Fruit fly (Drosophila melanogaster) whole organism, embryonic: ENCODE measurements around the gene alpha-Est3.
A peak's percentile ranks its signal among the peaks of the same experiment; 100 is the strongest.

Experiments
- Aef1 ChIP-seq: fragments of 200-800 bp; sonication (Bioruptor generic); IDR thresholded peaks from 3 replicates; pipeline ENCODE4 v1.3.6; 2022; ENCODE audit warnings: missing biosample characterization, missing genetic modification characterization
- Blimp-1 ChIP-seq: fragments of 200-800 bp; sonication (Bioruptor generic); optimal IDR thresholded peaks from 3 replicates; lab custom pipeline; 2018; ENCODE audit warnings: missing biosample characterization, missing genetic modification characterization, mild to moderate bottlenecking, moderate library complexity, missing genetic modification reagents
- CG12071 ChIP-seq: fragments of 200-800 bp; sonication (Bioruptor generic); optimal IDR thresholded peaks from 3 replicates; lab custom pipeline; 2018; ENCODE audit warnings: missing biosample characterization, mild to moderate bottlenecking, missing genetic modification characterization
- CG12769 ChIP-seq: fragments of 200-800 bp; sonication (Bioruptor generic); optimal IDR thresholded peaks from 2 replicates; lab custom pipeline; 2019; ENCODE audit warnings: missing biosample characterization, mild to moderate bottlenecking, missing genetic modification characterization, moderate library complexity
- CG15514 ChIP-seq: fragments of 200-800 bp; sonication (Bioruptor generic); optimal IDR thresholded peaks from 3 replicates; lab custom pipeline; 2017; ENCODE audit warnings: missing biosample characterization, missing genetic modification characterization, mild to moderate bottlenecking, moderate library complexity, missing genetic modification reagents
- CG17328 ChIP-seq: fragments of 200-800 bp; sonication (Bioruptor generic); IDR thresholded peaks from 2 replicates; pipeline ENCODE4 v1.3.6; 2022; ENCODE audit warnings: missing biosample characterization, missing genetic modification characterization
- CG42726 ChIP-seq: fragments of 200-800 bp; sonication (Bioruptor generic); IDR thresholded peaks from 2 replicates; pipeline ENCODE4 v1.3.6; 2022; ENCODE audit warnings: missing biosample characterization, missing genetic modification characterization; ENCODE audit not compliant: partially characterized antibody
- CG6689 ChIP-seq: fragments of 200-800 bp; sonication (Bioruptor generic); IDR thresholded peaks from 2 replicates; pipeline ENCODE4 v1.3.6; 2022; ENCODE audit warnings: missing biosample characterization, missing genetic modification characterization
- CG7987 ChIP-seq: fragments of 200-800 bp; sonication (Bioruptor generic); optimal IDR thresholded peaks from 2 replicates; lab custom pipeline; 2018; ENCODE audit warnings: missing biosample characterization, mild to moderate bottlenecking, missing genetic modification characterization, moderate library complexity
- CG8944 ChIP-seq: fragments of 200-800 bp; sonication (Bioruptor generic); optimal IDR thresholded peaks from 3 replicates; lab custom pipeline; 2016; ENCODE audit warnings: missing biosample characterization, missing genetic modification characterization
- CG9609 ChIP-seq: fragments of 200-800 bp; sonication (Bioruptor generic); optimal IDR thresholded peaks from 3 replicates; lab custom pipeline; 2016; ENCODE audit warnings: missing biosample characterization, missing genetic modification characterization
- Camta ChIP-seq: fragments of 200-800 bp; sonication (Bioruptor generic); optimal IDR thresholded peaks from 2 replicates; lab custom pipeline; 2016; ENCODE audit warnings: missing biosample characterization, missing genetic modification characterization
- D19A ChIP-seq: fragments of 200-800 bp; optimal IDR thresholded peaks from 3 replicates; lab custom pipeline; 2019; ENCODE audit warnings: missing biosample characterization, mild to moderate bottlenecking, missing genetic modification characterization, moderate library complexity
- D19B ChIP-seq: fragments of 200-800 bp; sonication (Bioruptor generic); optimal IDR thresholded peaks from 2 replicates; lab custom pipeline; 2017; ENCODE audit warnings: missing biosample characterization, mild to moderate bottlenecking, missing genetic modification characterization
- Dip2 ChIP-seq: fragments of 200-800 bp; sonication (Bioruptor generic); IDR thresholded peaks from 2 replicates; pipeline ENCODE4 v1.3.6; 2022; ENCODE audit warnings: missing biosample characterization, missing genetic modification characterization
- HLH3B ChIP-seq: fragments of 200-800 bp; sonication (Bioruptor generic); IDR thresholded peaks from 2 replicates; pipeline ENCODE4 v1.3.6; 2022; ENCODE audit warnings: missing biosample characterization, missing genetic modification characterization
- Hand ChIP-seq: fragments of 200-800 bp; sonication (Bioruptor generic); optimal IDR thresholded peaks from 2 replicates; lab custom pipeline; 2017; ENCODE audit warnings: mild to moderate bottlenecking, missing biosample characterization, missing genetic modification reagents, missing genetic modification characterization
- Lpt ChIP-seq: fragments of >200 bp; optimal IDR thresholded peaks from 2 replicates; lab custom pipeline; 2018; ENCODE audit warnings: missing biosample characterization, missing genetic modification characterization
- Max ChIP-seq: fragments of 200-800 bp; sonication (Bioruptor generic); optimal IDR thresholded peaks from 2 replicates; lab custom pipeline; 2016; ENCODE audit warnings: missing biosample characterization, mild to moderate bottlenecking, missing genetic modification characterization
- Med ChIP-seq: fragments of 200-800 bp; sonication (Bioruptor generic); peaks from one replicate; lab custom pipeline; 2016; ENCODE audit warnings: missing biosample characterization, missing genetic modification characterization, mild to moderate bottlenecking, inconsistent platforms, moderate library complexity
- Mrtf ChIP-seq: fragments of 200-800 bp; sonication (Bioruptor generic); IDR thresholded peaks from 3 replicates; pipeline ENCODE4 v1.3.6; 2022; ENCODE audit warnings: missing biosample characterization, missing genetic modification characterization
- Nf-YC ChIP-seq: fragments of 200-800 bp; optimal IDR thresholded peaks from 3 replicates; lab custom pipeline; 2019; ENCODE audit warnings: missing biosample characterization, mild to moderate bottlenecking, missing genetic modification characterization, moderate library complexity
- Optix ChIP-seq: fragments of 200-800 bp; sonication (Bioruptor generic); IDR thresholded peaks from 3 replicates; pipeline ENCODE4 v1.3.6; 2022; ENCODE audit warnings: missing biosample characterization, missing genetic modification characterization
- PHDP ChIP-seq: fragments of 200-800 bp; sonication (Bioruptor generic); optimal IDR thresholded peaks from 3 replicates; lab custom pipeline; 2018; ENCODE audit warnings: missing biosample characterization, mild to moderate bottlenecking, missing genetic modification characterization, moderate library complexity
- Sry-δ ChIP-seq: fragments of 200-800 bp; sonication (Bioruptor generic); optimal IDR thresholded peaks from 2 replicates; lab custom pipeline; 2016; ENCODE audit warnings: missing biosample characterization, missing genetic modification characterization
- Tbp ChIP-seq: fragments of >200 bp; optimal IDR thresholded peaks from 2 replicates; lab custom pipeline; 2018; ENCODE audit warnings: missing biosample characterization, missing genetic modification characterization
- ab ChIP-seq: fragments of 200-800 bp; sonication (Bioruptor generic); optimal IDR thresholded peaks from 2 replicates; lab custom pipeline; 2016; ENCODE audit warnings: missing biosample characterization, missing genetic modification characterization
- ac ChIP-seq: fragments of 200-800 bp; sonication (Bioruptor generic); optimal IDR thresholded peaks from 3 replicates; lab custom pipeline; 2017; ENCODE audit warnings: missing biosample characterization, mild to moderate bottlenecking, missing genetic modification characterization
- ap ChIP-seq: fragments of 200-800 bp; sonication (Bioruptor generic); IDR thresholded peaks from 2 replicates; pipeline ENCODE4 v1.3.6; 2022; ENCODE audit warnings: missing biosample characterization, missing genetic modification characterization
- ash1 ChIP-seq: fragments of 200-800 bp; sonication (Bioruptor generic); optimal IDR thresholded peaks from 2 replicates; lab custom pipeline; 2018; ENCODE audit warnings: missing biosample characterization, mild to moderate bottlenecking, missing genetic modification characterization
- btn ChIP-seq: fragments of 200-800 bp; sonication (Bioruptor generic); optimal IDR thresholded peaks from 2 replicates; lab custom pipeline; 2016; ENCODE audit warnings: missing biosample characterization, missing genetic modification characterization
- caup ChIP-seq: fragments of 200-800 bp; sonication (Bioruptor generic); optimal IDR thresholded peaks from 3 replicates; lab custom pipeline; 2017; ENCODE audit warnings: missing biosample characterization, mild to moderate bottlenecking, missing genetic modification characterization, moderate library complexity; ENCODE audit not compliant: severe bottlenecking
- chinmo ChIP-seq: fragments of 200-800 bp; sonication (Bioruptor generic); IDR thresholded peaks from 4 replicates; pipeline ENCODE4 v1.3.6; 2022; ENCODE audit warnings: missing biosample characterization, missing genetic modification characterization; ENCODE audit not compliant: partially characterized antibody
- croc ChIP-seq: fragments of 200-800 bp; sonication (Bioruptor generic); conservative IDR thresholded peaks from 3 replicates; pipeline ENCODE4 v1.3.6; 2022; ENCODE audit warnings: missing biosample characterization, missing genetic modification characterization
- disco-r ChIP-seq: fragments of 200-800 bp; sonication (Bioruptor generic); optimal IDR thresholded peaks from 2 replicates; lab custom pipeline; 2016; ENCODE audit warnings: missing biosample characterization, missing genetic modification characterization
- dm ChIP-seq: fragments of 200-800 bp; sonication (Bioruptor generic); optimal IDR thresholded peaks from 3 replicates; lab custom pipeline; 2016; ENCODE audit warnings: missing biosample characterization, missing genetic modification characterization
- dmrt11E ChIP-seq: fragments of 200-800 bp; sonication (Bioruptor generic); optimal IDR thresholded peaks from 3 replicates; lab custom pipeline; 2018; ENCODE audit warnings: missing biosample characterization, mild to moderate bottlenecking, missing genetic modification characterization, moderate library complexity
- eve ChIP-seq, 2 experiments: fragments of >200 bp; optimal IDR thresholded peaks; 2 replicates each; lab custom pipeline; 2017; ENCODE audit warnings: missing biosample characterization in 2 of 2, missing genetic modification characterization in 2 of 2
- gcm2 ChIP-seq: fragments of 200-800 bp; sonication (Bioruptor generic); optimal IDR thresholded peaks from 2 replicates; lab custom pipeline; 2016; ENCODE audit warnings: missing biosample characterization, missing genetic modification characterization
- gem ChIP-seq: fragments of 200-800 bp; sonication (Bioruptor generic); optimal IDR thresholded peaks from 2 replicates; lab custom pipeline; 2019; ENCODE audit warnings: missing biosample characterization, mild to moderate bottlenecking, missing genetic modification characterization, moderate library complexity
- gt ChIP-seq: fragments of 200-800 bp; sonication (Bioruptor generic); IDR thresholded peaks from 2 replicates; pipeline ENCODE4 v1.3.6; 2022; ENCODE audit warnings: missing biosample characterization, missing genetic modification characterization
- lab ChIP-seq: fragments of 200-800 bp; sonication (Bioruptor generic); optimal IDR thresholded peaks from 3 replicates; lab custom pipeline; 2017; ENCODE audit warnings: missing biosample characterization, missing genetic modification characterization, mild to moderate bottlenecking, moderate library complexity, missing genetic modification reagents
- odd ChIP-seq: fragments of 200-800 bp; sonication (Bioruptor generic); optimal IDR thresholded peaks from 2 replicates; lab custom pipeline; 2017; ENCODE audit warnings: missing biosample characterization, mild to moderate bottlenecking, missing genetic modification characterization
- pnt ChIP-seq: fragments of 200-800 bp; sonication (Bioruptor generic); optimal IDR thresholded peaks from 3 replicates; lab custom pipeline; 2016; ENCODE audit warnings: missing biosample characterization, missing genetic modification characterization
- pros ChIP-seq: fragments of 200-800 bp; sonication (Bioruptor generic); optimal IDR thresholded peaks from 3 replicates; lab custom pipeline; 2019; ENCODE audit warnings: missing biosample characterization, mild to moderate bottlenecking, missing genetic modification characterization, moderate library complexity
- sd ChIP-seq: fragments of 200-800 bp; sonication (Bioruptor generic); optimal IDR thresholded peaks from 3 replicates; lab custom pipeline; 2018; ENCODE audit warnings: missing biosample characterization, mild to moderate bottlenecking, missing genetic modification characterization, moderate library complexity
- shn ChIP-seq: fragments of 200-800 bp; sonication (Bioruptor generic); optimal IDR thresholded peaks from 3 replicates; lab custom pipeline; 2016; ENCODE audit warnings: missing biosample characterization, missing genetic modification characterization
- sim ChIP-seq: fragments of 200-800 bp; sonication (Bioruptor generic); IDR thresholded peaks from 2 replicates; pipeline ENCODE4 v1.3.6; 2022; ENCODE audit warnings: missing biosample characterization, missing genetic modification characterization
- slp2 ChIP-seq: fragments of 200-800 bp; sonication (Bioruptor generic); optimal IDR thresholded peaks from 2 replicates; lab custom pipeline; 2016; ENCODE audit warnings: missing biosample characterization, missing genetic modification characterization
- sob ChIP-seq: fragments of 200-800 bp; sonication (Bioruptor generic); IDR thresholded peaks from 2 replicates; pipeline ENCODE4 v1.3.6; 2022; ENCODE audit warnings: missing biosample characterization, missing genetic modification characterization
- sug ChIP-seq: fragments of 200-800 bp; optimal IDR thresholded peaks from 2 replicates; lab custom pipeline; 2019; ENCODE audit warnings: missing biosample characterization, mild to moderate bottlenecking, missing genetic modification characterization, moderate library complexity

alpha-Est3 gene

DNA sequence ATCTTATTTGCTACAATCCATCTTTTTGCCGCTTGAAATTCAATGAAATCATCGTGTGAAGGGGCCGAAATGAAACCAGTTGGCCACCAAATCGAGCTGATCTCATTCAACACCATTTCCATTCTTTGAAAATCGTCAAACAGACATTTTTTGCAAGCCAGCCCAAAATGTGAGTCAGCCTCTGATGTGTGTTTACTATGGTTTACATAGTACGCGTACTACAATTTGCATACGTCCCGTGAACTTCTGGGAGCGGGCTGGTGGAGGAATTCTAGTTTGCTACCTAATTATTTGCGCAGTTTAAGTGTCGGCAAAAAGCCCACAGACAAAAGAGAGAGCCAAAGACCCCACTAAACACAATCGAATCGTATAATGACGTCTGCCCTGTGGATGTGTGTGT lies 38.2 kb downstream of the alpha-Est3 start (continued):
- TF ChIP-seq ac: no peak
- TF ChIP-seq D19A (tag; lab: Kevin White, UChicago): no peak
- TF ChIP-seq Hand: no peak
- TF ChIP-seq Med: peak; percentile 76
- TF ChIP-seq CG12769 (tag; lab: Kevin White, UChicago): peak; percentile 45
- no peak for TF ChIP-seq pros
- TF ChIP-seq Camta (GFP tag; lab: Kevin White, UChicago): no peak
- no peak for TF ChIP-seq caup (GFP tag; lab: Kevin White, UChicago)
- TF ChIP-seq Aef1 (GFP tag; lab: Robert Waterston, UW): no peak
- TF ChIP-seq lab: no peak
- peak; percentile 48 for TF ChIP-seq sd
- no peak for TF ChIP-seq odd (GFP tag; lab: Kevin White, UChicago)
- no peak for TF ChIP-seq pnt (GFP tag; lab: Kevin White, UChicago)
- no peak for TF ChIP-seq croc (GFP tag; lab: Robert Waterston, UW)
- TF ChIP-seq gt (GFP tag; lab: Robert Waterston, UW): no peak
- TF ChIP-seq Sry-δ (GFP tag; lab: Kevin White, UChicago): no peak
- no peak for TF ChIP-seq CG42726 (GFP tag; lab: Robert Waterston, UW)
- TF ChIP-seq Mrtf (GFP tag; lab: Robert Waterston, UW): no peak
- TF ChIP-seq dmrt11E (tag; lab: Kevin White, UChicago): no peak
- no peak for TF ChIP-seq CG9609 (GFP tag; lab: Kevin White, UChicago)
- no peak for TF ChIP-seq ash1 (GFP tag; lab: Kevin White, UChicago)
- TF ChIP-seq Dip2 (GFP tag; lab: Robert Waterston, UW): no peak
- 0 out of 4 replicates have a peak, but pooled peaks have one; percentile 40 for TF ChIP-seq chinmo (GFP tag; lab: Robert Waterston, UW)
- no peak for TF ChIP-seq gcm2 (GFP tag; lab: Kevin White, UChicago)
- peak; percentile 15 for TF ChIP-seq sug (tag; lab: Kevin White, UChicago)
- TF ChIP-seq sim: no peak
- TF ChIP-seq CG12071: no peak
- no peak for TF ChIP-seq CG7987 (GFP tag; lab: Kevin White, UChicago)
- no peak for TF ChIP-seq Tbp (GFP tag; lab: Kevin White, UChicago)
- no peak for TF ChIP-seq ab
- TF ChIP-seq CG8944 (GFP tag; lab: Kevin White, UChicago): no peak
- no peak for TF ChIP-seq CG15514 (GFP tag; lab: Kevin White, UChicago)
- TF ChIP-seq disco-r (GFP tag; lab: Kevin White, UChicago): no peak
- TF ChIP-seq ap: no peak

DNA sequence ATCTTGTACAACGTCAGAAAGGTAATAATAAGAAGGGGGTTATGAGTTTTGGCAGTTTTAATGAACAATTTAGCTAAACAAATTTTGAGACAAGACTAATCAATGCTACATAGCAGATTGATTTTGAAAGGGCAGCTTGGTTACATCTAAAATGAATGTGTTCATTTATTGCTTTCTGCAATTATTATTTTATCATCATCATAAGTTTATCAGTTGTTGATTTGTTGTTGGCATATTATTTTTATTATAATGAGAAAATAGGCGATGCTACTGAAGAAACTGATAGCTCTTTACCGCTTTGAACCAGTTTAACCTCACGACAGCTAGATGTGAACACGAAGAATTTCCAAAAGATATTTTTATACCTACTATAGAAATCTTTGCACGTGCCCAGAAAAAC lies 39.2 kb downstream of the alpha-Est3 start, which contains the start of gene Mics1:
Gene Mics1 (minus strand): TSS at position 101 of the 400 bp plus-strand sequence.
- TF ChIP-seq sd: peak; percentile 52
- TF ChIP-seq gem (tag; lab: Kevin White, UChicago): peak; percentile 44
- no peak for TF ChIP-seq HLH3B (GFP tag; lab: Robert Waterston, UW)

DNA sequence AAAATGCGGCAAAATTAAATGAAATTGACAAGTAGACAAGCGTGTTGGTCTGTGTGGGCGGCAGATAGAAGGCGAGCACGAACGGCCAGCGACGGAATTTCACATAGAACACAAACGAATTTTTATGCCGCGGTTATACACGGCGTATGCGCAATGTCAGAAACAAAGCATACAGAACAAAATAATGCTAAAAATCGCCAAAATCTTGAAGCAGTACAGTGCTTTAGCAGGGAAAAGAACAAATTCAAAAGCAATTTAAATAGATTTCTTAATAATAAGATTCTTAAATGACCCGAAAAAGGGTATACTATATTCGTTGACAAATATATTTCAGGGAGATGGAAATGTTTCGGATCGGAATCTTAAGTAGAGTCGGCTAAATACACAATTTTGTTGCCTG lies 40.9 kb downstream of the alpha-Est3 start:
- no peak for TF ChIP-seq dm (GFP tag; lab: Kevin White, UChicago)
- TF ChIP-seq slp2: no peak
- no peak for TF ChIP-seq btn
- TF ChIP-seq CG6689 (GFP tag; lab: Robert Waterston, UW): peak; percentile 30; the same call in 1 of the 2 replicates
- no peak for TF ChIP-seq Max (GFP tag; lab: Kevin White, UChicago)
- peak in 1 of 2 experiments; percentile 21 for TF ChIP-seq eve (GFP tag; optimal IDR thresholded peaks at IDR 0.05; lab: Kevin White, UChicago)
- no peak for TF ChIP-seq Nf-YC (tag; lab: Kevin White, UChicago)
- TF ChIP-seq shn (GFP tag; lab: Kevin White, UChicago): no peak
- no peak for TF ChIP-seq Lpt (GFP tag; lab: Kevin White, UChicago)
- TF ChIP-seq Optix (GFP tag; lab: Robert Waterston, UW): no peak
- peak; percentile 11; the same call in 1 of the 2 replicates for TF ChIP-seq CG17328 (GFP tag; lab: Robert Waterston, UW)
- no peak for TF ChIP-seq Blimp-1 (GFP tag; lab: Kevin White, UChicago)
- TF ChIP-seq sob (GFP tag; lab: Robert Waterston, UW): peak; percentile 43; the same call in 1 of the 2 replicates
- peak; percentile 52 for TF ChIP-seq PHDP (tag; lab: Kevin White, UChicago)
- peak; percentile 5 for TF ChIP-seq D19B (GFP tag; lab: Kevin White, UChicago)
